Worm (Caenorhabditis elegans): Measurements from ENCODE around the gene F21A3.2.

The F21A3.2 gene

DNA sequence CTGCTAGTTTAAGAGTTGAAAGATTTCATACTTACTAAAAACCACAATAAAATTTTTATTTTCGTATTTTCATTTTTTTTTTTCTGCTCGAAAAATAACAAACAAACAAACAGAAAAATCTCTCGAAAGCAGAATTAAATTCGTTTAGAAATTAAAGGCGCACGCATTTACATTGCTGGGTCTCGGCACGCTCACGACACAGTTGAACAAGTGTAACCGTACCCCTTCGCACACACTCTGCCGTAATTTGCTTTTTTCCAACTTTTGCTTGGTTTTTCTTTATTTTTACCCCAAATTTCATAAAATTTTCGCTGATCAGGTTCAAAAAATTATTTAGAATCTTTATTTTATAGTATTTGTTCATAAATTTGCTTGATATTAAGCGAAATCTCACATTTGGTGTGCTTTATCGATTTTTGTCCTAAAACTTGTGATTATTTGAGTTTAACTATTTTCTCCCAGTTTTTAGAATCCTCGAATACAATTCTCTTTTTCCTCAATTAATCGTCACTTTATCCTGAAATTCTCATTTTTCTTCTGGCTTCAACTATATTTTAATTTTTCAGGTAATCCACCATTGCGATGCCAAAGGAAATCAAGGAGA lies 22.0 kb downstream of the F21A3.2 start, which contains the start of gene rpl-38 (continued):
- peak; percentile 55; the same call in 1 of the 2 replicates for TF ChIP-seq T26A8.4 (GFP tag; IDR thresholded peaks at IDR 0.05)
- peak; percentile 100 for TF ChIP-seq D1046.2 (GFP tag; IDR thresholded peaks at IDR 0.05)
- peak; percentile 70 for TF ChIP-seq dve-1 (tag; optimal IDR thresholded peaks at IDR 0.05; ENCODE audit: insufficient read depth)
- peak; percentile 78 for TF ChIP-seq lin-38 (GFP tag; IDR thresholded peaks at IDR 0.05)

DNA sequence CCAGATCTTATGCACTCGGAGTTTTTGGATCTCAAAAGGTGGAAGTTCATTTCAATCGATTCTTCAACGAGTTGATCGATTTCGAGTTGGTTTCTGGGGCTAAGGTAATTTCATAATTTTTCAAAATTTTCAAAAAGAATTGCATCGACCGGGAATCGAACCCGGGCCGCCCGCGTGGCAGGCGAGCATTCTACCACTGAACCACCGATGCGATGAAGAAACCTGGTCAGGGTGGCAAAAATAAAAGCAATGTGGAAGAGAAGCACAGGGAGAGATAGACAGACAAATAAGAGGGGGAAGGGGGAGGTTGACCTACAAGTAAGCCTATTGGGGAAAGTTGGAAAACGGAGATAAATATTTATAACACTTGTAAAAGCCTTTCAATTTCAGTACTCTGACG lies 28.7 kb downstream of the F21A3.2 start:
- TF ChIP-seq spr-3 (GFP tag; optimal IDR thresholded peaks at IDR 0.05) (no peak), F26F4.8 (GFP tag; conservative IDR thresholded peaks at IDR 0.05) (0 out of 2 replicates have a peak, but pooled peaks have one; percentile 49), lin-13 (GFP tag; optimal IDR thresholded peaks at IDR 0.05) (no peak), unc-39 (tag; optimal IDR thresholded peaks at IDR 0.05) (no peak), nhr-76 (tag; optimal IDR thresholded peaks at IDR 0.05) (no peak), mxl-3 (GFP tag; optimal IDR thresholded peaks at IDR 0.05) (no peak), zip-11 (GFP tag; IDR thresholded peaks at IDR 0.05) (no peak), madf-9 (GFP tag; conservative IDR thresholded peaks at IDR 0.05) (0 out of 2 replicates have a peak, but pooled peaks have one; percentile 10), vab-7 (GFP tag; IDR thresholded peaks at IDR 0.05) (peak; percentile 76), lin-29 (GFP tag; IDR thresholded peaks at IDR 0.05) (no peak), egl-27 (tag; optimal IDR thresholded peaks at IDR 0.05) (no peak), pha-4 (GFP tag; IDR thresholded peaks at IDR 0.05) (no peak), pha-4 (tag; optimal IDR thresholded peaks at IDR 0.05) (no peak), nhr-41 (GFP tag; IDR thresholded peaks at IDR 0.05) (no peak), sdz-12 (GFP tag; optimal IDR thresholded peaks at IDR 0.05) (peak; percentile 54), hlh-11 (tag; optimal IDR thresholded peaks at IDR 0.05) (peak; percentile 41), ceh-62 (tag; optimal IDR thresholded peaks at IDR 0.05) (no peak), daf-19 (GFP tag; conservative IDR thresholded peaks at IDR 0.05) (no peak), ZK546.5 (tag; optimal IDR thresholded peaks at IDR 0.05) (no peak), F10B5.3 (tag; optimal IDR thresholded peaks at IDR 0.05) (no peak), mxl-2 (GFP tag; conservative IDR thresholded peaks at IDR 0.05) (no peak), F49E8.2 (tag; optimal IDR thresholded peaks at IDR 0.05; ENCODE audit: borderline replicate concordance) (no peak), unc-130 (GFP tag; optimal IDR thresholded peaks at IDR 0.05) (peak; percentile 28), ceh-82 (tag; optimal IDR thresholded peaks at IDR 0.05) (no peak), dpl-1 (GFP tag; optimal IDR thresholded peaks at IDR 0.05) (peak; percentile 16), nhr-42 (GFP tag; IDR thresholded peaks at IDR 0.05) (0 out of 2 replicates have a peak, but pooled peaks have one; percentile 44), F37D6.2 (tag; optimal IDR thresholded peaks at IDR 0.05) (no peak), attf-4 (tag; optimal IDR thresholded peaks at IDR 0.05) (no peak), mdl-1 (tag; optimal IDR thresholded peaks at IDR 0.05) (peak in 1 of 2 experiments; percentile 29), saeg-2 (GFP tag; IDR thresholded peaks at IDR 0.05) (no peak), T26A8.4 (GFP tag; IDR thresholded peaks at IDR 0.05) (peak; percentile 75), nhr-102 (tag; optimal IDR thresholded peaks at IDR 0.05) (peak; percentile 26), lin-15B (tag; optimal IDR thresholded peaks at IDR 0.05) (no peak), set-16 (GFP tag; IDR thresholded peaks at IDR 0.05) (peak; percentile 43; the same call in 1 of the 2 replicates), tag-97 (GFP tag; IDR thresholded peaks at IDR 0.05) (no peak), lsy-2 (tag; optimal IDR thresholded peaks at IDR 0.05) (no peak), nhr-28 (tag; optimal IDR thresholded peaks at IDR 0.05) (peak; percentile 16), nhr-77 (tag; optimal IDR thresholded peaks at IDR 0.05) (no peak), mdt-29 (GFP tag; IDR thresholded peaks at IDR 0.05) (no peak), hlh-30 (tag; optimal IDR thresholded peaks at IDR 0.05; ENCODE audit: insufficient read depth) (no peak), dmd-6 (GFP tag; IDR thresholded peaks at IDR 0.05) (peak; percentile 67), arid-1 (GFP tag; conservative IDR thresholded peaks at IDR 0.05) (peak; percentile 81), fos-1 (tag; optimal IDR thresholded peaks at IDR 0.05) (no peak), spr-1 (tag; optimal IDR thresholded peaks at IDR 0.05) (peak; percentile 28), ztf-11 (tag; optimal IDR thresholded peaks at IDR 0.05) (no peak), ceh-44 (GFP tag; IDR thresholded peaks at IDR 0.05) (peak; percentile 62; the same call in 1 of the 2 replicates)
